Fruit fly (Drosophila melanogaster): ENCODE results near the gene Vps53.

Vps53 gene

DNA sequence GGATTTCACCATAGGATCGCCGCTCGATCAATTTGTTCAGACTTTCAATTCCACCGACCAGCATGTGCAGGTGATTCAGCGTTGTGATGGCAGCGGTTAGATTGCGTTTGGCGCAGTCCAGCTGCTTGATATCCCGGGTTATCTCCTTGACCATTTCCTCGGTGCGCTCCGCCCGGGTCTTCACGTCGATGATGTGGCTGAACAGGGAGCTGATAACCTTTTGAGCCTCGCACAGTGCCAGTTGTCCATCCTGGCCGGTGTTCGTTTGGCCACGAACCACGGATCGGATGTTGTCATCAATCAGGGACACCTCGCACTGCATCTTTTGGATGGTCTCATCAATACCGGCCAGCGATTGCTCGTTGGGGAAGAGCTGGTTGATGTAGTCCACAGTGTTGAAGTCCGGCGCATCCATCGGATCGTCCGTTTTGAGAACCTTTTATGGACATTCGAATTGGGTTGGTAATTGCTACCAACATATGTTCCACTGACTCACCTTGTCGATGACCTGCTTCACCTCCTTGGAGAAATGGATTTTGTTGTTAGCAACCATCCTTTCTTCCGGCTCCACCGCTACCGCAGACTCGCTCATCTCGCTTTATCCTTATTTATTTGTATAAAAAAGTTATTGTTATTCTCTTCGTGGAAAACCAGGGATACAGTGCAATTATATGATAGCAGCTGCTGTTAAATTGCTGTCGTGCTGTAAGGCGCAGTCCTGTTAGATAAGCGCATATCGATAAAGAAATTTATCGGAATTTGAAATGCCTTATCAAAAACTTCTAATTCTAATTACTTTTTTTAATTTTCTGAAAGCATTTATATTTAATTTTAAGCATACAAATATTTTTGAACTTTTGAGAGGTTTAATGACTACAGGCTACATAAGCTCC is at the start of gene Vps53:
Gene Vps53 (minus strand): TSS at position 676 of the 893 bp plus-strand sequence.
- TF ChIP-seq pan (optimal IDR thresholded peaks at IDR 0.05) (no peak), psq (optimal IDR thresholded peaks at IDR 0.05) (no peak), EcR (GFP tag; optimal IDR thresholded peaks at IDR 0.05) (no peak), usp (GFP tag; optimal IDR thresholded peaks at IDR 0.05) (no peak), CG8478 (optimal IDR thresholded peaks at IDR 0.05) (no peak), Dll (optimal IDR thresholded peaks at IDR 0.05) (no peak)

DNA sequence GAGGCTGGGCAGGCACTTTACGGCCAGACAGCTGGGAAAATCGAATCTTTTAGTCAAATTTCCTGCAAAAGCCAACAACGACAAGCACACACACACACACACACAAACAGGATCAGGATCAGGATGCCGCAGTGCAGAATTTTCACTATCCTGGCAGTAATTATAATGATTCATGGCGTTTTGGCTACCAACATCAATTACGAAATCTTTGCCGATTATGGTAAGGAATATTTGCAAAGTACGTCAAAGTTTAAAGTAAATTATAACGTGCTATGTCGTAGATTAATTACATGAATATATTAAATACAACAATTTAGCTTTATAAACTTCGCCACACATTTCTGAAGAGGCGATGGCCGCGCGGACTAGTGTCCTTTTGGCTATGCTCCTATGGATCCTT is 47.7 kb upstream of the Vps53 start, which contains the start of the genes CG34177 and CG34178:
Gene CG34177 (plus strand): TSS at position 301 of the 400 bp plus-strand sequence.
Gene CG34178 (plus strand): TSS at position 301 of the 400 bp plus-strand sequence.
- TF ChIP-seq usp (GFP tag; optimal IDR thresholded peaks at IDR 0.05) (no peak), Dll (optimal IDR thresholded peaks at IDR 0.05) (no peak), psq (optimal IDR thresholded peaks at IDR 0.05) (no peak), CG8478 (optimal IDR thresholded peaks at IDR 0.05) (no peak), pan (optimal IDR thresholded peaks at IDR 0.05) (no peak)

DNA sequence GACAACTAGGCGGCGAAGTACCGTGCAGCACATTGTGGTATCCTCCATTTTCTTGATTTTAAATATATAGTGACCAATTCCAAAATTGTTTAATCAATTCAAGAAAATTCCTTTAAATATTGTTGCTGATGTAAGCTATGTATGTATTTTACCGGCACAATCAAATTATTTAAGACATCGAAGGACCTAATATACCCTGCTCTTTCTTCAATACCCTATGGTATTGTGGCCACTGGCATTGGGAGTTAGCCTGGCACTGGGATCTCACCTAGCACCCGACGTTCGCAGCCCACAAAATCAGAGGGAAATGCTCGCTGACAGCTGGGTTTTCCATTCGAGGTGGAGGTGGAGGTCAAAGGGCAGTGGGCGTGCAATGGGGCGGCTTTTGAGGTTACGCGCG is 36.3 kb upstream of the Vps53 start:
- TF ChIP-seq EcR (GFP tag; optimal IDR thresholded peaks at IDR 0.05) (no peak), usp (GFP tag; optimal IDR thresholded peaks at IDR 0.05) (no peak), CG8478 (optimal IDR thresholded peaks at IDR 0.05) (no peak), pan (optimal IDR thresholded peaks at IDR 0.05) (no peak), psq (optimal IDR thresholded peaks at IDR 0.05) (no peak), Dll (optimal IDR thresholded peaks at IDR 0.05) (no peak)

DNA sequence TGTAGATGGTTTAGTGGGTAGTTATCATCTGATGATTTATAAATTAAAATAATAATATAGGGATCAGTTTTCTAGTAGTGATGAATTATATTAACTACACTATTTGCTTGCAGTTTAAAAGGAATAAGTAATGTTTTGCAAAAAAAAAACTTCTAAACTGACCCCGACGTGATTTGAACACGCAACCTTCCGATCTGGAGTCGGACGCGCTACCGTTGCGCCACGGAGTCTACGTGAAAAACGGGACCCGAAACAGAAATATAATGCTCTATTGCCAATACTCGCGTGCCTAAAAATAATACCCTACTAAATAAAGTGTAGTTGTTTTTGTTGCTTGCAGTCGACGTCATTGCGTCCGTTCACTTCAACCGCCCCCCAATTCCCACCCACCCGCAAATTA is 33.0 kb upstream of the Vps53 start:
- TF ChIP-seq psq (optimal IDR thresholded peaks at IDR 0.05) (no peak), usp (GFP tag; optimal IDR thresholded peaks at IDR 0.05) (no peak), EcR (GFP tag; optimal IDR thresholded peaks at IDR 0.05) (no peak), CG8478 (optimal IDR thresholded peaks at IDR 0.05) (no peak), Dll (optimal IDR thresholded peaks at IDR 0.05) (no peak), pan (optimal IDR thresholded peaks at IDR 0.05) (no peak)

DNA sequence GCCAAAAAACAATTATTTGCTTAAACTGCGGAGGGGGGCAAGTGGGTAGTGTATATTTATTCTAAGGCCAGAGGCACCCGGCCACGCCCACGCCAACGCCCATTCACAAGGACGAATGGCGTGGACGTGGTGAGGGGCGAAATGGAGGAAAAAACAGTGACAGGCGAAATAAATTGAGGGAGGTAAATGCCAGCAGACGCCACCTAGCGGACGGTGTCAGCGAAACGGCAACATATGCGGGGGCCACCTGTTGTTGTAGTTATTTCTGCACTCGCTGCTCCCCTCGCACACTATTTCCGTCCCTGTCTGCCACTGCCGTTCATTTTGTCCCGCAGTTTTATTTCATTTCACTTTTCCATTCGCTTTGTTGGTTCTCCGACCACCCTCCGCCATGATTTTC is 32.1 kb upstream of the Vps53 start:
- TF ChIP-seq pan (optimal IDR thresholded peaks at IDR 0.05) (no peak), psq (optimal IDR thresholded peaks at IDR 0.05) (no peak), usp (GFP tag; optimal IDR thresholded peaks at IDR 0.05) (no peak), Dll (optimal IDR thresholded peaks at IDR 0.05) (no peak), EcR (GFP tag; optimal IDR thresholded peaks at IDR 0.05) (no peak), CG8478 (optimal IDR thresholded peaks at IDR 0.05) (no peak)

DNA sequence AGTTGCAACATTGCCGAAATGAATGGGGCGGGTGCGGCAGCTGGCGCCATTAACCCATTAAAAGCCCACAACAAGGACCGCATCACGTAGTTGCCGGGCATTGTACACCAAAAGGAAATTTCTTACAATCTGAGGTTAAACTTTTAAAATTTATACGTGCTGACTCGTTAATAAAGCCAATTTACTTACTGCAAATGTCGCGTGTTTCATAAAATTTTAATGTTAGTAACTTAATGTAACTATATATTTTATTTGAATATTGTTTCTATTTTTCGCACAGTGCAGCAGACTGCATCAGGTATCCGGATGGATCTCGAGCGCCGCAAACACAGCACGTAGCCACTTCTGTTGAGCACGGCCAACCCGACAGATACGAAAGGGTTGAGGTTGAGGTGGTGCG is 31.0 kb upstream of the Vps53 start:
- no peak for TF ChIP-seq pan (optimal IDR thresholded peaks at IDR 0.05)
- TF ChIP-seq usp (GFP tag; optimal IDR thresholded peaks at IDR 0.05): no peak
- TF ChIP-seq CG8478 (optimal IDR thresholded peaks at IDR 0.05): no peak
- TF ChIP-seq psq (optimal IDR thresholded peaks at IDR 0.05): no peak
- TF ChIP-seq Dll (optimal IDR thresholded peaks at IDR 0.05): no peak
- no peak for TF ChIP-seq EcR (GFP tag; optimal IDR thresholded peaks at IDR 0.05)

DNA sequence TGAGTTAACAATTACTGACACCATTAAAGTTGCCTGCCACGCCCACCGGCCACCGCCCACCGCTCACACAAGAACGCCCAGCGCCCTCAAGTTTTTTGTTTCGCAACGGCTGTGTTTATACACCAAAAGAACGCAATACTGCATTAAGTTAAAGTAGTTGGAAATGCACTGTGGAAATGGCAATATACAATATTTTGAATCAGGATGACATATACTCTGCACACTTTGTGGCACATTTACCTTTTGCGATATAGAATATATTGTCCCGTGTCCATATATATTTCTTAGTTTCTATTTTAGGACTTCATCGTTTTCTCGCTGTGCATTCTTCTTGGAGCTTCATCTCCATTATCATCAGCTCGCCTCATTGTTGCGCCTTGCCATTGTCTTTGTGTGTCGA is 30.2 kb upstream of the Vps53 start:
- TF ChIP-seq pan (optimal IDR thresholded peaks at IDR 0.05) (no peak), usp (GFP tag; optimal IDR thresholded peaks at IDR 0.05) (no peak), Dll (optimal IDR thresholded peaks at IDR 0.05) (no peak), EcR (GFP tag; optimal IDR thresholded peaks at IDR 0.05) (no peak), CG8478 (optimal IDR thresholded peaks at IDR 0.05) (no peak), psq (optimal IDR thresholded peaks at IDR 0.05) (no peak)

DNA sequence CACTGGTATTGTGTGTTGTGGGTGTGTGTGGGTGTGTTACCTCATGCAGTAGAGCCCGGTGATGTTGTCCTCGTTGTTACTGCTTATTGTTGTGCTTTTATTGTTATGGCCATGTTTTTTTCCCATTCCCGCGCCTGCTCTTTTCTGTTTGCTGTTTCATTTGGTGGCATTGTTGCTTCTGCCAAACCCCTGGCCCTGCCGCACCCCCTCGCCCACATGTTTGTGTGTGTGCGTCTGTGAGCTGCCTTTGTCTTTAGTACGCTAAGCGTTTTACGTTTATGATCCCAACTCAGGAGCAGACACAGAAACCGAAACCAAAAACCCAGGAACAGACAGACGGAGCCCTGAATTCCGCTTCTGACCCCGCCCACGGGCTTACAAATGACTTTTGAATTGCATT is 28.2 kb upstream of the Vps53 start:
- TF ChIP-seq pan (optimal IDR thresholded peaks at IDR 0.05) (no peak), psq (optimal IDR thresholded peaks at IDR 0.05) (no peak), EcR (GFP tag; optimal IDR thresholded peaks at IDR 0.05) (no peak), Dll (optimal IDR thresholded peaks at IDR 0.05) (no peak), CG8478 (optimal IDR thresholded peaks at IDR 0.05) (no peak), usp (GFP tag; optimal IDR thresholded peaks at IDR 0.05) (no peak)

DNA sequence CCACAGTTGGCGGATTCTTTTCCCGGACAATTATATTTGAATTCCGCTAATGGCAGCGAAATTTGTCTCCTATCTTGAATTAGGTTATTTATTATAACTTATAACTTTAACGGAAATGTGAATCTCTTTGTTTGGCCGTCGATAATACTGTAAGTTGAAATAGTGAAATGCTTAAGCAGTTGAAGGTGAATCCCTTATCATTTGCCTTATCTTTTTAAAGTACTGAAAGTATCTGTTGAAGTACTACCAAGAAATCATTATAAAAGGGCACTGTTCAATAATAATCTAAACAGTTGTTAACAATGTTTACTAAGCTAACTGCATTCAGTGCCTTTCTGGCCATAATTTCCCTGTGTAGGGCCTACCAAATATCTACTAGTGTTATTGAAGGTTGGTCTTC is 25.0 kb upstream of the Vps53 start, which contains the start of gene CG43055:
Gene CG43055 (plus strand): TSS at position 301 of the 400 bp plus-strand sequence.
- TF ChIP-seq pan (optimal IDR thresholded peaks at IDR 0.05): no peak
- no peak for TF ChIP-seq usp (GFP tag; optimal IDR thresholded peaks at IDR 0.05)
- TF ChIP-seq CG8478 (optimal IDR thresholded peaks at IDR 0.05): no peak
- TF ChIP-seq Dll (optimal IDR thresholded peaks at IDR 0.05): no peak
- TF ChIP-seq psq (optimal IDR thresholded peaks at IDR 0.05): no peak
- TF ChIP-seq EcR (GFP tag; optimal IDR thresholded peaks at IDR 0.05): no peak

DNA sequence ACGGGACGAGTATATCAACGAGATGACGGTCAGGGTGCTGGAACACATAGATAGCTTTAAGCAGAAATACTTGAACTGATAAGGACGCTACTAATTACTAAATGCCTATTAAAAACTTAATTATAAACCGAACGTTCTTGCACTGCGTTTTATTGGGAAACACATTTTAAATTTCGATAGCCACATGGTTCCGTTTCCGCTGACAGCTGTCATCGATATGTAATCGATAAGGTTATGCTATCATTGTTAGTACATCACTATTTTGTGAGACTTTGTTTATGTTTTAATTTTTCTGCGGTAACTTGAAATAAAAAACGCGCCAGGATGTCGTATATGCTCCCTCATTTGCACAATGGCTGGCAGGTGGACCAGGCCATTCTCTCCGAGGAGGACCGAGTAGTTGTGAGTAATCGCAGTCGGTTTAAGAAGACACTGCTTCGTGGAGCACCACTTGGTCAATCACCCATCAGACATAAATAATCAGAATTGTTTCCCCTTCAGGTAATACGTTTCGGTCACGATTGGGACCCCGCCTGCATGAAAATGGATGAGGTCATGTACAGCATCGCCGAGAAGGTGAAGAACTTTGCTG is 17.2 kb upstream of the Vps53 start, which contains the start of gene Dim1:
Gene Dim1 (plus strand): TSS at position 239 of the 592 bp plus-strand sequence.
- no peak for TF ChIP-seq CG8478 (optimal IDR thresholded peaks at IDR 0.05)
- no peak for TF ChIP-seq EcR (GFP tag; optimal IDR thresholded peaks at IDR 0.05)
- TF ChIP-seq psq (optimal IDR thresholded peaks at IDR 0.05): no peak
- no peak for TF ChIP-seq usp (GFP tag; optimal IDR thresholded peaks at IDR 0.05)
- no peak for TF ChIP-seq Dll (optimal IDR thresholded peaks at IDR 0.05)
- TF ChIP-seq pan (optimal IDR thresholded peaks at IDR 0.05): no peak

DNA sequence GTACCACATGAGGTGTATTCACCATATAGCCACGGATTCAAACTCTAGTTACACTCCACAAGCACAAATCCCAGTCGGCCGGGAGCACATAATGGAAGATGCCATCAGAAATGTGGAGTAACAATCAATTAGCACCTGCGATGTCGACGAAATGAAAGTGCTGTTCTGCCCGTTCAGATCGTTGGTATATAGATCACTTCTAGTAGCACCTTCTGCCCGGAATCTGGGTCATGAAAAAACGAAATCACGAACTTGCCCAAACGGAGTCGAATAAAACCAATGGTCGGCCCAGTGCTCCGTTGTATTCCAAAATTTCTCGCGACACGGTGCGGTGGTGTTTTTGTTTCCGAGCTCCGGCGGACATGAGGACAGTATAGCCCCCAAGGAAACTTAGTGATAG is 14.8 kb upstream of the Vps53 start, which contains the start of gene CG33003:
Gene CG33003 (plus strand): TSS at position 301 of the 400 bp plus-strand sequence.
- TF ChIP-seq Dll (optimal IDR thresholded peaks at IDR 0.05): no peak
- TF ChIP-seq EcR (GFP tag; optimal IDR thresholded peaks at IDR 0.05): no peak
- TF ChIP-seq usp (GFP tag; optimal IDR thresholded peaks at IDR 0.05): no peak
- no peak for TF ChIP-seq CG8478 (optimal IDR thresholded peaks at IDR 0.05)
- TF ChIP-seq psq (optimal IDR thresholded peaks at IDR 0.05): no peak
- TF ChIP-seq pan (optimal IDR thresholded peaks at IDR 0.05): no peak

Measured in whole organism.